Fruit fly (Drosophila melanogaster): ENCODE data around the gene Ndc80.

DNA sequence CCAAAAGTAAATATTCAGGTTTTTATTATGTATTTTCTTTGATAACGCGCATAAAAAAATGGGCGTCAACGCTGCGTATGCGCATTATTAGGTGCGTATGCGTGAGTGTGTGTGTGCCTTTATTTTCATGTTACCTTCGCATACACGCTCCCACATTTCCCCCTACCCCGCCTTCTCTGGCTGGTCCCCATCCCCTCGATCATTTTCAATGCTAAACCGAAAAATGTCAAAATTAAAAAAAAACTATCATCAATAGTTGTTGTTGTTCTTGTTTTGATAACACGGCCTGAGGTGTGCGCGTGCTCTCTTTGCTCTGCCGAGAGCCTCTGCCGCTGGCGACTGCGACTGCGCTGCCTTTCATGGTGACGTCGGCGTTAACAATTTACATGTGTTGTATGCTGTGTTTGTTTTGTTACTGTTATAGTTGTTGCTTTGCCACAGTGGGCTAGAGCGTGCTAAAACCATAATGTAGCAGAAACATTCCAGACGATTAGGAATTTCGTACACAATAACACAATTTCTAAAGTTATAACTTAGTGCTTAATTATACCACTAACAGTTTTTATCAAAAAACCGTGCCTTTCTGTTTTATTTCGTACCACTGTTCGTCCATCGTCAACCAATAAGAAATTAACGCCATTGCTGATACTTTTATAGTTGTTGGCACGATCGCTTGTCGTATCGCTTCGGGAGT lies 28.3 kb upstream of the Ndc80 start:
- TF ChIP-seq CG8478 (optimal IDR thresholded peaks at IDR 0.05) (no peak), psq (optimal IDR thresholded peaks at IDR 0.05) (no peak), usp (GFP tag; optimal IDR thresholded peaks at IDR 0.05) (no peak), EcR (GFP tag; optimal IDR thresholded peaks at IDR 0.05) (no peak), Dll (optimal IDR thresholded peaks at IDR 0.05) (no peak)
